Worm (Caenorhabditis elegans): ENCODE data around the gene skr-3.
A peak's percentile ranks its signal among the peaks of the same experiment; 100 is the strongest.

skr-3 gene

DNA sequence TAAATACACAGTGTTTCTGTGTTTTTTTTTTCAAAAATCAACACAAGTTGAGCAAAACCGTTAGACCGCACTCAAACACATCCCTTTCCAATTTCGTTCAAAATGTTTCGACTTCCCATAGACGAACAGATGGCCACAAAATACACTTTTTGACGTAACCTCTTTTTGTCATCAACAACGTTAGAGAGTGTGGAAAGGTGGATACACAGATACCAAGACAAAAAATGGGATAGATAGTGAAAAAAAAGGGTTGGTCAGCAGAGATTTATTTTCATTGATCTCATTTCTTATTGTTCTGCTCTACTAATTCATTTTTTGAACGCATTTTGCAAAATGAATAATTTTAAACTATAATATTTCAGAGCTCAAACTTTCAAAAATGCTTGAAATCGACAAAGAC, 26.0 kb upstream of the skr-3 start:
- TF ChIP-seq pqm-1 (tag; optimal IDR thresholded peaks at IDR 0.05) (peak; percentile 19), elt-2 (tag; optimal IDR thresholded peaks at IDR 0.05) (peak; percentile 12), eor-1 (tag; optimal IDR thresholded peaks at IDR 0.05) (no peak)

DNA sequence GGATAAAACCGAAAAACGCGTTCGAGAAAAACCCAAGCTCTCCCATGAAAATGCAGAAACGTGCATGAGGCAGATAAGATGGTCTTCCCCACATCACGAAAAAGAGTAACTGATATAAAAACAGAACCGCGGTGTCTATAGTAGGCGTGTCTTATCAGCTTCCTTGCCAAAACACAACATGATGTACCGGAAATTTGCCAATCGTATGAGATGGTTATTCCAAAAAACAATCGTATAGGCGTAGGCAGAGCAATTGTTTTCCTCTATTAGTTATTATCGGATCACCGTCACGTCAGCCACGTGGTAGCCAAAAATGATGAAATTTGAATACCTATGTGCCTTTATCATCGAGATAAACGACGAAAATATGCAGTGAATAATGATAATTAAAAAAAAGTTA, 21.4 kb upstream of the skr-3 start, which contains the start of gene str-7:
Gene str-7, minus strand, starts transcription at position 101 of the 400 bp plus-strand sequence.
- TF ChIP-seq snpc-4 (tag; optimal IDR thresholded peaks at IDR 0.05), result no peak
- TF ChIP-seq pqm-1 (tag; optimal IDR thresholded peaks at IDR 0.05), result peak; percentile 2

DNA sequence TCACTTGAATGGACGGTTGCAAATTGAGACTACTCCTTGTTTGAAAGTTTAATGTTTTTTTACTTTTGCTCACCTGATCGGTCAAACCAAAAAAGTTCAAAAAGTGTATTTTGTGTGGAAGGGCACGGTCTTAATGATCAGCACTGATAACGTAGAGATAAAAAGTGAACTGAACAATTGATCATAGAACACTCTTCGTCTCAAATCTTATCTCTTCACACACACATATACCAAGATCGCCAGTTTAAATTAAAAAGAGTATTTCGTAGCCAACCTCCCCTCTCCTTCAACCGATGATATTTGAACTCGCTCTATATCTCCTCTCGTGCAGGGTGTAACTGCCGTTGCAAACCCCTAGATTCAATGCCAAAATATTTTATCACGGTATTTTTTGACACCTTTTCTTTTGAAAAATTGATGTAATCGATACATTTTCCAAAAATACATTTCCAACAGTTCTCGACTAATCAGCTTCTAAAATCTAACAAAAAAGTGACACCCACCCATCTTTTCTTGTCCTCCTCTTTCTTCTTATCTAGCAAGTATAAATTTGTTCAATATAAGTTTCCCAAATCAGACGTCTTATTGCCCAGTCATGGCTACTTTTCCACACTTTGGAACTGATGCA, 20.7 kb upstream of the skr-3 start, which contains the start of gene cth-1:
Gene cth-1, plus strand, starts transcription at position 578 of the 628 bp plus-strand sequence.
- no peak for TF ChIP-seq zag-1 (tag; optimal IDR thresholded peaks at IDR 0.05)
- peak; percentile 60 for TF ChIP-seq elt-2 (tag; optimal IDR thresholded peaks at IDR 0.05)
- peak; percentile 59 for TF ChIP-seq elt-1 (tag; optimal IDR thresholded peaks at IDR 0.05)
- TF ChIP-seq R02D3.7 (tag; optimal IDR thresholded peaks at IDR 0.05), result no peak
- no peak for TF ChIP-seq ceh-16 (tag; optimal IDR thresholded peaks at IDR 0.05)
- no peak for TF ChIP-seq unc-39 (tag; optimal IDR thresholded peaks at IDR 0.05)
- TF ChIP-seq elt-3 (tag; optimal IDR thresholded peaks at IDR 0.05), result peak in 1 of 3 experiments; percentile 72
- TF ChIP-seq nhr-67 (tag; optimal IDR thresholded peaks at IDR 0.05), result no peak
- TF ChIP-seq snpc-4 (tag; optimal IDR thresholded peaks at IDR 0.05), result no peak
- TF ChIP-seq pqm-1 (tag; optimal IDR thresholded peaks at IDR 0.05), result peak; percentile 73

DNA sequence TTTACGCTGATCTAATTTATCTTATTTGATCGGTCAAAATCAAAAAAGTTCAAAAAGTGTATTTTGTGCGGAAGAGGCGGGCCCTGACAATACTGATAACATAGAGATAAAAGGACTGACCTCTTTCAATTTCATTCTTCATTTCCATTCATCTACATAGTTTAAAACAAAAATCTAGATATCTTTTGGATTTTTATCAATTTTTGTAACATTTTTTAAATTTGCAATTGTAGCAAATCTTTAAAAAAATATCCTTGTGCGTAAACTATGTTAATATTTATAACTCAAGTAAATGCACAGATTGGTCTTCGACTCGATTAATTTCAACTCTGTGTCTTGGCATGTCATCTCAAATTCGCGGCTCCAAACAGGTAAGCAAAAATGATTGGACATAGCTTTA, 17.3 kb upstream of the skr-3 start, which contains the start of gene argk-1:
Gene argk-1, plus strand, starts transcription at position 301 of the 400 bp plus-strand sequence.
- no peak for TF ChIP-seq lsy-12 (tag; optimal IDR thresholded peaks at IDR 0.05)

DNA sequence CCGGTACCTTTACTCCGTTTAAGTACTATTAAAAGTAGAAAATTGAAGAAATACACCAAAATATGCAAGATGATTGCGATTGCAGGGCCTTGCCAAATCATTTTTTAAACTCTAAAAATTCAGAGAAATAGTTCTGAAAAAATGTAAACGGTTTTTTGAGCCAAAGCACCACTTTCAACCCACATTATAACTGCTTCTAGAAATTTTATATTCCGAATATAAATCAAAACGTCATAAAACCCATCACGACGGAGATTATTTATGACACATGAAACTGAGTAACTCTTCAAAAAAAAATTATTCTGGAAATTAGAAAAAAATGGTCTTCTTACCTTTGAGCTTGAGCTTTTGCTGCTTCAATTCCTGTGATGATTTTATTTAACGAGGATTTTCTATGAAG, 6.6 kb upstream of the skr-3 start, which contains the start of gene srxa-16:
Gene srxa-16, minus strand, starts transcription at position 101 of the 400 bp plus-strand sequence.
- TF ChIP-seq pha-4 (tag; optimal IDR thresholded peaks at IDR 0.05) (no peak), nhr-67 (tag; optimal IDR thresholded peaks at IDR 0.05) (no peak), daf-12 (tag; optimal IDR thresholded peaks at IDR 0.05) (no peak), lin-39 (tag; optimal IDR thresholded peaks at IDR 0.05) (no peak), ztf-11 (tag; optimal IDR thresholded peaks at IDR 0.05) (no peak), mml-1 (tag; optimal IDR thresholded peaks at IDR 0.05) (no peak), lin-15B (tag; optimal IDR thresholded peaks at IDR 0.05) (no peak), eor-1 (tag; optimal IDR thresholded peaks at IDR 0.05) (no peak), nhr-11 (tag; optimal IDR thresholded peaks at IDR 0.05) (no peak), nfya-1 (tag; optimal IDR thresholded peaks at IDR 0.05; ENCODE audit: insufficient read depth) (no peak), nhr-77 (tag; optimal IDR thresholded peaks at IDR 0.05) (no peak), fos-1 (tag; optimal IDR thresholded peaks at IDR 0.05) (no peak), ceh-82 (tag; optimal IDR thresholded peaks at IDR 0.05) (no peak), nhr-25 (tag; optimal IDR thresholded peaks at IDR 0.05) (no peak), nhr-237 (tag; optimal IDR thresholded peaks at IDR 0.05) (no peak), elt-1 (tag; optimal IDR thresholded peaks at IDR 0.05) (no peak)

DNA sequence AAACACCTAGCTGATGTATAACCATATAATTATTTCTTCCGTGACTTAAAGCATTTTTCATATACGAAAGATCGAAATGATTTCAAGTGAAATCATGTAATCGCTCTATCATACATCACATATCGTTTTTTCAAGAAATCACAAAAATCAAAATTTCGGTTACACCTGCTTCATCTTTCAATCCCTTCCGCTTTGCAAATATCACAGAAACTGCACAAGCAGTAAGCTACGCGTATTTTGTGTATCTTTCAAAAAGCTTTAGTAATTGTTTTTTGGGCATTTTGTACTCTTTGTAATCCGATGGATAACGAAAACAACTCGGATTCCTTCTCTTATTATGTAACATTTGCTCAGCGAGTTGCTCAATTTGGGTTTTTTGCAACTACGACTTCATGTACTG, 5.5 kb upstream of the skr-3 start, which contains the start of gene str-25:
Gene str-25, plus strand, starts transcription at position 301 of the 400 bp plus-strand sequence.
- TF ChIP-seq hmg-11 (tag; optimal IDR thresholded peaks at IDR 0.05) (no peak), ztf-11 (tag; optimal IDR thresholded peaks at IDR 0.05) (no peak)

DNA sequence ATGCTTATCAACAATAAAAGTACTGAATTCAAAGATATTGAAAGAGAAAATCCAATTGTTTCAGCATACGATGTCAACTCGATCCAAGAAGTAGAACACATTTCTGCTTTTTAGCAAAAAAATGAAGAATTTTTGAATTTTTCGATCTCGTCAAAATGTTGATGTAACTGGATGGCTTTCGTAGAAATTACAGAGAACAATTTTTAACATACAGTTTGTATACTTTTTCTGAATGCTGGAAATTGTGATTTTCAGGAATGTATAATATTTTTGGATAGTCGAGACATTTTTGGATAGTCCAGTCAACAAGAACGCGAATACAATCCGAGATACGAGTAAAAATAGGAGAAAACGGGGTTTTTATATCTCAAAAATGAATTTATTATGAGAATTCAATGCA, 2.3 kb upstream of the skr-3 start, which contains the start of gene str-103:
Gene str-103, minus strand, starts transcription at position 101 of the 400 bp plus-strand sequence.
- no peak for TF ChIP-seq ama-1 (optimal IDR thresholded peaks at IDR 0.05)

DNA sequence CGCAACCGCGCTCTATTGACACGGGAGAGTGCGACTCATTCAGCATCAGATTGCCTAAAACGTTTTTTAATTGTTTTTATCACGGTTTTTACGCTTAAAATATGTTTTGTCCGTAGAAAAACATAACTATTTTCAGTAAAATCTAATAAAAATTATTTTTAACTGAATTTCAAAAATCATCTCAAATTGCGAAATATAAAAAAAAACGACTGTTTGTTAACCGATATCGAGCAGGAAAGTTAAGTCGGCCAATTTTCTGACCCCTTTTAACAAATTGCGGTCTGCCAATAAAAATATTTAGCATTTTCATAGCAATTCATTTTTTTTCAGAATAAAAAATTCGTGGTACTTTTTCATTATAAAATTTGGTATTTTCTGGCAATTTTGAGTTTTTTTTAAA, 385 bp upstream of the skr-3 start:
- TF ChIP-seq ceh-16 (tag; optimal IDR thresholded peaks at IDR 0.05), result no peak
- TF ChIP-seq egl-5 (tag; optimal IDR thresholded peaks at IDR 0.05), result no peak
- TF ChIP-seq skn-1 (tag; optimal IDR thresholded peaks at IDR 0.05), result no peak
- TF ChIP-seq egl-27 (tag; optimal IDR thresholded peaks at IDR 0.05), result no peak
- no peak for TF ChIP-seq nfya-1 (tag; optimal IDR thresholded peaks at IDR 0.05; ENCODE audit: insufficient read depth)

Data from whole organism, L3 larva.